Fruit fly (Drosophila melanogaster): Measurements from ENCODE around the gene Ada.
A peak's percentile ranks its signal among the peaks of the same experiment; 100 is the strongest.

Gene Ada

DNA sequence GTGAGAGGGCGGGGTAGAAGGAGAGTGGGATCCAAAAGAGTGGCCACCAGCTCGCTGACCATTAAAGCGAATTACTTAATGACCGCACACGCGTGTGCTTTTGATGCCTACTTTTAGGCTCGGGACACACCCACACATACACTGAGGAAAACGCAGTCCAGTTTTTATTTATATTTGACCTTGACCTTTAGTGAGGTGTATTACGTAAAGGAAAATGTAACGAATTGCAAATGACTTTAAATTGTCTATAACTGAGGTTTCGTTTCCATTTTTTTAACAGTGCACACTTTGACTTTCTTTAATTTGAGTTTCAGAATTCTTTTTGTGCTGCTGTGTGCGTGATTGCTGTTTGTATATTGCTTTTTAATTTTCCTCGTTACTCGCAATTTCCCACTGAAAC is 20.3 kb downstream of the Ada start:
- TF ChIP-seq CG6854 (GFP tag; optimal IDR thresholded peaks at IDR 0.05) (peak; percentile 25), CG15269 (tag; optimal IDR thresholded peaks at IDR 0.05) (peak; percentile 33), CG12236 (GFP tag; optimal IDR thresholded peaks at IDR 0.05) (no peak), lmd (GFP tag; IDR thresholded peaks at IDR 0.05) (peak; percentile 25; the same call in 1 of the 2 replicates), prd (optimal IDR thresholded peaks at IDR 0.05) (no peak), prd (GFP tag; IDR thresholded peaks at IDR 0.05) (peak; percentile 50; the same call in 2 of the 3 replicates), lab (GFP tag; optimal IDR thresholded peaks at IDR 0.05) (peak; percentile 57), CG7372 (GFP tag; IDR thresholded peaks at IDR 0.05) (no peak), Fer1 (GFP tag; optimal IDR thresholded peaks at IDR 0.05) (peak; percentile 49), Spps (tag; optimal IDR thresholded peaks at IDR 0.05) (no peak), Ssrp (tag; optimal IDR thresholded peaks at IDR 0.05) (peak; percentile 16), Hsf (GFP tag; optimal IDR thresholded peaks at IDR 0.05) (no peak), tin (GFP tag; optimal IDR thresholded peaks at IDR 0.05) (peak; percentile 41), CG18262 (tag; optimal IDR thresholded peaks at IDR 0.05) (peak; percentile 34), CG30403 (GFP tag; optimal IDR thresholded peaks at IDR 0.05) (peak; percentile 24), Xbp1 (GFP tag; optimal IDR thresholded peaks at IDR 0.05) (peak; percentile 30), vnd (GFP tag; IDR thresholded peaks at IDR 0.05; ENCODE audit: partially characterized antibody) (no peak), CG7271 (tag; optimal IDR thresholded peaks at IDR 0.05) (no peak), sisA (GFP tag; IDR thresholded peaks at IDR 0.05) (peak; percentile 48; the same call in 1 of the 2 replicates), Camta (GFP tag; optimal IDR thresholded peaks at IDR 0.05) (peak; percentile 2), scrt (GFP tag; optimal IDR thresholded peaks at IDR 0.05) (peak; percentile 3), NK7.1 (GFP tag; optimal IDR thresholded peaks at IDR 0.05) (no peak), fd96Cb (tag; optimal IDR thresholded peaks at IDR 0.05) (peak; percentile 41), CG16813 (GFP tag; IDR thresholded peaks at IDR 0.05; ENCODE audit: partially characterized antibody) (no peak), Aef1 (GFP tag; IDR thresholded peaks at IDR 0.05) (peak; percentile 26; the same call in 1 of the 3 replicates), CG17359 (tag; optimal IDR thresholded peaks at IDR 0.05) (peak; percentile 16), fd64A (GFP tag; optimal IDR thresholded peaks at IDR 0.05) (no peak), CG9932 (GFP tag; IDR thresholded peaks at IDR 0.05) (peak; percentile 29; the same call in 1 of the 2 replicates), CG2678 (tag; optimal IDR thresholded peaks at IDR 0.05) (peak; percentile 41), chif (GFP tag; optimal IDR thresholded peaks at IDR 0.05) (peak in 1 of 2 experiments; percentile 24), CG32532 (GFP tag; IDR thresholded peaks at IDR 0.05) (0 out of 2 replicates have a peak, but pooled peaks have one; percentile 14), CG4730 (GFP tag; IDR thresholded peaks at IDR 0.05) (peak; percentile 39; the same call in 1 of the 2 replicates), unpg (GFP tag; optimal IDR thresholded peaks at IDR 0.05) (peak; percentile 19), TFAM (GFP tag; optimal IDR thresholded peaks at IDR 0.05) (no peak), Oli (tag; optimal IDR thresholded peaks at IDR 0.05) (no peak), Atf6 (GFP tag; IDR thresholded peaks at IDR 0.05) (0 out of 2 replicates have a peak, but pooled peaks have one; percentile 26), Neu2 (GFP tag; optimal IDR thresholded peaks at IDR 0.05; ENCODE audit: borderline replicate concordance) (no peak), CG11247 (GFP tag; IDR thresholded peaks at IDR 0.05) (peak; percentile 22; the same call in 1 of the 2 replicates), E2f1 (GFP tag; IDR thresholded peaks at IDR 0.05) (peak; percentile 11; the same call in 1 of the 2 replicates), caup (GFP tag; optimal IDR thresholded peaks at IDR 0.05; ENCODE audit: severe bottlenecking) (peak; percentile 8), bsh (GFP tag; optimal IDR thresholded peaks at IDR 0.05) (peak in 1 of 2 experiments; percentile 36), pnt (GFP tag; optimal IDR thresholded peaks at IDR 0.05) (peak; percentile 1), CoRest (tag; optimal IDR thresholded peaks at IDR 0.05) (peak; percentile 18), stc (GFP tag; IDR thresholded peaks at IDR 0.05) (no peak), Sry-β (GFP tag; optimal IDR thresholded peaks at IDR 0.05) (no peak), oc (tag; optimal IDR thresholded peaks at IDR 0.05) (no peak), CG13287 (GFP tag; IDR thresholded peaks at IDR 0.05; ENCODE audit: partially characterized antibody) (no peak), phol (tag; optimal IDR thresholded peaks at IDR 0.05) (peak; percentile 23), CG2116 (GFP tag; optimal IDR thresholded peaks at IDR 0.05) (no peak), NFAT (GFP tag; IDR thresholded peaks at IDR 0.05) (no peak)
